Worm (Caenorhabditis elegans) whole organism, midembryonic: ENCODE results near the gene ttr-47.

ENCODE experiments used
- T22C8.4 ChIP-seq: fragments of 200-800 bp; sonication (Bioruptor generic); IDR thresholded peaks from 2 replicates; pipeline ENCODE4 v1.3.6; 2022; ENCODE audit warnings: missing genetic modification characterization, missing compliant biosample characterization
- cog-1 ChIP-seq: sonication (generic microtip); optimal IDR thresholded peaks from 2 replicates; lab custom pipeline; 2016; ENCODE audit warnings: missing genetic modification characterization, missing compliant biosample characterization
- flt-1 ChIP-seq: fragments of 200-800 bp; sonication (Bioruptor generic); IDR thresholded peaks from 2 replicates; pipeline ENCODE4 v1.3.6; 2022; ENCODE audit warnings: missing genetic modification characterization, missing compliant biosample characterization
- klf-2 ChIP-seq: fragments of 200-800 bp; sonication (Bioruptor generic); conservative IDR thresholded peaks from 2 replicates; pipeline ENCODE4 v1.3.6; 2022; ENCODE audit warnings: missing genetic modification reagents, missing genetic modification characterization, missing compliant biosample characterization
- med-1 ChIP-seq: sonication (generic microtip); optimal IDR thresholded peaks from 2 replicates; lab custom pipeline; 2017; ENCODE audit warnings: missing genetic modification characterization, mild to moderate bottlenecking, missing compliant biosample characterization, antibody characterized with exemption, missing genetic modification reagents; ENCODE audit not compliant: insufficient read depth
- ref-1 ChIP-seq: fragments of 200-800 bp; sonication (Bioruptor generic); conservative IDR thresholded peaks from 2 replicates; pipeline ENCODE4 v1.3.6; 2022; ENCODE audit warnings: missing genetic modification reagents, missing genetic modification characterization, missing compliant biosample characterization
- tab-1 ChIP-seq: fragments of 200-800 bp; sonication (Bioruptor generic); IDR thresholded peaks from 2 replicates; pipeline ENCODE4 v1.3.6; 2022; ENCODE audit warnings: missing genetic modification characterization, missing compliant biosample characterization
- ztf-23 ChIP-seq: fragments of 200-800 bp; sonication (Bioruptor generic); IDR thresholded peaks from 2 replicates; pipeline ENCODE4 v1.3.6; 2022; ENCODE audit warnings: missing genetic modification reagents, missing genetic modification characterization, missing compliant biosample characterization
- ztf-29 ChIP-seq: fragments of 200-800 bp; sonication (Bioruptor generic); IDR thresholded peaks from 2 replicates; pipeline ENCODE4 v1.3.6; 2022; ENCODE audit warnings: missing genetic modification reagents, missing genetic modification characterization, missing compliant biosample characterization

ce11 chrV:8898756-8899155, 24.1 kb upstream of the ttr-47 start, which contains the start of gene frpr-13:
- no peak for TF ChIP-seq ztf-23 (GFP tag; lab: Robert Waterston, UW)
- no peak for TF ChIP-seq klf-2 (GFP tag; lab: Robert Waterston, UW)
- TF ChIP-seq ref-1 = no peak
- no peak for TF ChIP-seq flt-1 (GFP tag; lab: Robert Waterston, UW)
- no peak for TF ChIP-seq tab-1
- TF ChIP-seq T22C8.4 (GFP tag; lab: Robert Waterston, UW) = no peak
- no peak for TF ChIP-seq med-1 (GFP tag; lab: Kevin White, UChicago)
- TF ChIP-seq ztf-29 (GFP tag; lab: Robert Waterston, UW) = no peak
- TF ChIP-seq cog-1 = no peak
